Fruit fly (Drosophila melanogaster) whole organism, embryonic: ENCODE results near the gene CG1738.

Experiments
- Abd-B ChIP-seq: fragments of 200-800 bp; sonication (Bioruptor generic); optimal IDR thresholded peaks from 2 replicates; lab custom pipeline; 2018; ENCODE audit warnings: missing biosample characterization, mild to moderate bottlenecking, missing genetic modification characterization, moderate library complexity
- CG10274 ChIP-seq: fragments of 200-800 bp; sonication (Bioruptor generic); optimal IDR thresholded peaks from 3 replicates; lab custom pipeline; 2017; ENCODE audit warnings: missing biosample characterization, mild to moderate bottlenecking, missing genetic modification characterization
- CG10321 ChIP-seq: fragments of 200-800 bp; sonication (Bioruptor generic); IDR thresholded peaks from 2 replicates; pipeline ENCODE4 v1.3.6; 2022; ENCODE audit warnings: missing biosample characterization, missing genetic modification characterization
- CG11695 ChIP-seq: fragments of 200-800 bp; sonication (Bioruptor generic); IDR thresholded peaks from 3 replicates; pipeline ENCODE4 v1.3.6; 2022; ENCODE audit warnings: missing biosample characterization, missing genetic modification characterization
- CG13287 ChIP-seq: fragments of 200-800 bp; sonication (Bioruptor generic); IDR thresholded peaks from 2 replicates; pipeline ENCODE4 v1.3.6; 2022; ENCODE audit warnings: missing biosample characterization, missing genetic modification characterization; ENCODE audit not compliant: partially characterized antibody
- CG16813 ChIP-seq: fragments of 200-800 bp; sonication (Bioruptor generic); IDR thresholded peaks from 3 replicates; pipeline ENCODE4 v1.3.6; 2022; ENCODE audit warnings: missing biosample characterization, missing genetic modification characterization; ENCODE audit not compliant: partially characterized antibody
- CG1832 ChIP-seq: fragments of 200-800 bp; sonication (Bioruptor generic); optimal IDR thresholded peaks from 2 replicates; lab custom pipeline; 2017; ENCODE audit warnings: missing biosample characterization, mild to moderate bottlenecking, missing genetic modification characterization, inconsistent platforms
- CG18599 ChIP-seq: fragments of 200-800 bp; sonication (Bioruptor generic); optimal IDR thresholded peaks from 3 replicates; lab custom pipeline; 2017; ENCODE audit warnings: missing biosample characterization, missing genetic modification characterization, mild to moderate bottlenecking, moderate library complexity, missing genetic modification reagents
- CG2120 ChIP-seq: fragments of 200-800 bp; sonication (Bioruptor generic); optimal IDR thresholded peaks from 3 replicates; lab custom pipeline; 2016; ENCODE audit warnings: missing biosample characterization, missing genetic modification characterization
- CG2678 ChIP-seq: fragments of 200-800 bp; sonication (Bioruptor generic); optimal IDR thresholded peaks from 3 replicates; lab custom pipeline; 2019; ENCODE audit warnings: missing biosample characterization, mild to moderate bottlenecking, missing genetic modification characterization, moderate library complexity
- CG2875 ChIP-seq: fragments of 200-800 bp; sonication (Bioruptor generic); optimal IDR thresholded peaks from 2 replicates; lab custom pipeline; 2017; ENCODE audit warnings: missing biosample characterization, mild to moderate bottlenecking, missing genetic modification characterization, missing genetic modification reagents
- CG30403 ChIP-seq: fragments of 200-800 bp; sonication (Bioruptor generic); optimal IDR thresholded peaks from 3 replicates; lab custom pipeline; 2016; ENCODE audit warnings: missing biosample characterization, missing genetic modification characterization
- CG31365 ChIP-seq: fragments of 200-800 bp; sonication (Bioruptor generic); optimal IDR thresholded peaks from 2 replicates; lab custom pipeline; 2018; ENCODE audit warnings: missing biosample characterization, mild to moderate bottlenecking, missing genetic modification characterization
- CG3407 ChIP-seq: fragments of 200-800 bp; sonication (Bioruptor generic); optimal IDR thresholded peaks from 2 replicates; lab custom pipeline; 2018; ENCODE audit warnings: missing biosample characterization, mild to moderate bottlenecking, missing genetic modification characterization
- CG9609 ChIP-seq: fragments of 200-800 bp; sonication (Bioruptor generic); optimal IDR thresholded peaks from 3 replicates; lab custom pipeline; 2016; ENCODE audit warnings: missing biosample characterization, missing genetic modification characterization
- CG9817 ChIP-seq: fragments of 200-800 bp; sonication (Bioruptor generic); optimal IDR thresholded peaks from 2 replicates; lab custom pipeline; 2018; ENCODE audit warnings: missing biosample characterization, mild to moderate bottlenecking, missing genetic modification characterization, moderate library complexity
- Dbx ChIP-seq: fragments of 200-800 bp; sonication (Bioruptor generic); IDR thresholded peaks from 3 replicates; pipeline ENCODE4 v1.3.6; 2022; ENCODE audit warnings: missing biosample characterization, missing genetic modification characterization
- Dip3 ChIP-seq: fragments of 200-800 bp; sonication (Bioruptor generic); optimal IDR thresholded peaks from 3 replicates; lab custom pipeline; 2016; ENCODE audit warnings: missing biosample characterization, missing genetic modification characterization
- Dll ChIP-seq: fragments of 200-800 bp; sonication (Bioruptor generic); IDR thresholded peaks from 4 replicates; pipeline ENCODE4 v1.3.6; 2022; ENCODE audit warnings: missing biosample characterization, missing genetic modification characterization; ENCODE audit not compliant: partially characterized antibody
- Dref ChIP-seq: fragments of 200-800 bp; sonication (Bioruptor generic); IDR thresholded peaks from 2 replicates; pipeline ENCODE4 v1.3.6; 2022; ENCODE audit warnings: missing biosample characterization, missing genetic modification characterization
- Fer1 ChIP-seq: fragments of 200-800 bp; sonication (Bioruptor generic); optimal IDR thresholded peaks from 2 replicates; lab custom pipeline; 2017; ENCODE audit warnings: missing biosample characterization, mild to moderate bottlenecking, missing genetic modification characterization
- H2.0 ChIP-seq: fragments of 200-800 bp; sonication (Bioruptor generic); IDR thresholded peaks from 2 replicates; pipeline ENCODE4 v1.3.6; 2022; ENCODE audit warnings: missing biosample characterization, missing genetic modification characterization
- HLH3B ChIP-seq: fragments of 200-800 bp; sonication (Bioruptor generic); IDR thresholded peaks from 2 replicates; pipeline ENCODE4 v1.3.6; 2022; ENCODE audit warnings: missing biosample characterization, missing genetic modification characterization
- HLHmδ ChIP-seq: fragments of 200-800 bp; sonication (Bioruptor generic); optimal IDR thresholded peaks from 2 replicates; lab custom pipeline; 2018; ENCODE audit warnings: missing biosample characterization, mild to moderate bottlenecking, missing genetic modification characterization, moderate library complexity
- Med ChIP-seq: fragments of 200-800 bp; sonication (Bioruptor generic); peaks from one replicate; lab custom pipeline; 2016; ENCODE audit warnings: missing biosample characterization, missing genetic modification characterization, mild to moderate bottlenecking, inconsistent platforms, moderate library complexity
- NK7.1 ChIP-seq: fragments of 200-800 bp; sonication (Bioruptor generic); optimal IDR thresholded peaks from 3 replicates; lab custom pipeline; 2016; ENCODE audit warnings: missing biosample characterization, missing genetic modification characterization
- PHDP ChIP-seq: fragments of 200-800 bp; sonication (Bioruptor generic); optimal IDR thresholded peaks from 3 replicates; lab custom pipeline; 2018; ENCODE audit warnings: missing biosample characterization, mild to moderate bottlenecking, missing genetic modification characterization, moderate library complexity
- Poxn ChIP-seq: fragments of 200-800 bp; sonication (Bioruptor generic); IDR thresholded peaks from 2 replicates; pipeline ENCODE4 v1.3.6; 2022; ENCODE audit warnings: missing biosample characterization, missing genetic modification characterization
- Xrp1 ChIP-seq: fragments of 200-800 bp; sonication (Bioruptor generic); IDR thresholded peaks from 2 replicates; pipeline ENCODE4 v1.3.6; 2022; ENCODE audit warnings: missing biosample characterization, missing genetic modification characterization
- bcd ChIP-seq: fragments of 200-800 bp; sonication (Bioruptor generic); optimal IDR thresholded peaks from 2 replicates; lab custom pipeline; 2017; ENCODE audit warnings: missing biosample characterization, mild to moderate bottlenecking, missing genetic modification characterization
- cg ChIP-seq: fragments of 200-800 bp; sonication (Bioruptor generic); optimal IDR thresholded peaks from 3 replicates; lab custom pipeline; 2019; ENCODE audit warnings: missing biosample characterization, mild to moderate bottlenecking, missing genetic modification characterization, moderate library complexity
- cwo ChIP-seq: fragments of 200-800 bp; sonication (Bioruptor generic); optimal IDR thresholded peaks from 3 replicates; lab custom pipeline; 2017; ENCODE audit warnings: missing biosample characterization, missing genetic modification characterization, mild to moderate bottlenecking, moderate library complexity, missing genetic modification reagents
- dysf ChIP-seq: fragments of 200-800 bp; sonication (Bioruptor generic); IDR thresholded peaks from 3 replicates; pipeline ENCODE4 v1.3.6; 2022; ENCODE audit warnings: missing biosample characterization, missing genetic modification characterization
- gcm2 ChIP-seq: fragments of 200-800 bp; sonication (Bioruptor generic); optimal IDR thresholded peaks from 2 replicates; lab custom pipeline; 2016; ENCODE audit warnings: missing biosample characterization, missing genetic modification characterization
- lab ChIP-seq: fragments of 200-800 bp; sonication (Bioruptor generic); optimal IDR thresholded peaks from 3 replicates; lab custom pipeline; 2017; ENCODE audit warnings: missing biosample characterization, missing genetic modification characterization, mild to moderate bottlenecking, moderate library complexity, missing genetic modification reagents
- nau ChIP-seq: fragments of 200-800 bp; sonication (Bioruptor generic); optimal IDR thresholded peaks from 3 replicates; lab custom pipeline; 2017; ENCODE audit warnings: missing biosample characterization, mild to moderate bottlenecking, missing genetic modification characterization, missing genetic modification reagents
- rib ChIP-seq: fragments of 200-800 bp; sonication (Bioruptor generic); IDR thresholded peaks from 2 replicates; pipeline ENCODE4 v1.3.6; 2022; ENCODE audit warnings: missing biosample characterization, missing genetic modification characterization
- ro ChIP-seq: fragments of 200-800 bp; sonication (Bioruptor generic); IDR thresholded peaks from 2 replicates; pipeline ENCODE4 v1.3.6; 2022; ENCODE audit warnings: missing biosample characterization, missing genetic modification characterization
- sc ChIP-seq, 3 experiments: fragments of >200 bp in 2 of 3; fragments of 200-800 bp in 1 of 3; sonication (Bioruptor generic) in 1 of 3; optimal IDR thresholded peaks; 2 replicates in 2 of 3; 3 replicates in 1 of 3; lab custom pipeline; 2017; ENCODE audit warnings: mild to moderate bottlenecking in 1 of 3, missing biosample characterization in 1 of 3, missing genetic modification characterization in 1 of 3, missing genetic modification reagents in 1 of 3
- sens ChIP-seq: fragments of 200-800 bp; sonication (Bioruptor generic); peaks from one replicate; lab custom pipeline; 2016; ENCODE audit warnings: missing biosample characterization, missing genetic modification characterization
- sqz ChIP-seq: fragments of 200-800 bp; sonication (Bioruptor generic); optimal IDR thresholded peaks from 3 replicates; lab custom pipeline; 2018; ENCODE audit warnings: missing biosample characterization, mild to moderate bottlenecking, missing genetic modification characterization
- sug ChIP-seq: fragments of 200-800 bp; optimal IDR thresholded peaks from 2 replicates; lab custom pipeline; 2019; ENCODE audit warnings: missing biosample characterization, mild to moderate bottlenecking, missing genetic modification characterization, moderate library complexity
- vvl ChIP-seq: fragments of 200-800 bp; sonication (Bioruptor generic); IDR thresholded peaks from 2 replicates; pipeline ENCODE4 v1.3.6; 2022; ENCODE audit warnings: missing biosample characterization, missing genetic modification characterization
- yki ChIP-seq: fragments of >200 bp; optimal IDR thresholded peaks from 3 replicates; lab custom pipeline; 2018

Gene CG1738

dm6 chrX:11372764-11373712 lies 24.2 kb downstream of the CG1738 start (continued):
- TF ChIP-seq CG9817 (no peak), cg (GFP tag; lab: Kevin White, UChicago) (peak; percentile 17), H2.0 (GFP tag; lab: Robert Waterston, UW) (no peak), CG16813 (GFP tag; lab: Robert Waterston, UW) (no peak), yki (lab: Kevin White, UChicago) (peak; percentile 1), CG10274 (GFP tag; lab: Kevin White, UChicago) (no peak), dysf (GFP tag; lab: Robert Waterston, UW) (peak; percentile 54; the same call in 2 of the 3 replicates), CG9609 (GFP tag; lab: Kevin White, UChicago) (no peak), ro (GFP tag; lab: Robert Waterston, UW) (no peak), Xrp1 (GFP tag; lab: Robert Waterston, UW) (no peak), Dip3 (GFP tag; lab: Kevin White, UChicago) (no peak), bcd (GFP tag; lab: Kevin White, UChicago) (no peak), CG2120 (no peak), CG30403 (GFP tag; lab: Kevin White, UChicago) (no peak), CG3407 (GFP tag; lab: Kevin White, UChicago) (no peak), CG1832 (GFP tag; lab: Kevin White, UChicago) (peak; percentile 4), CG10321 (GFP tag; lab: Robert Waterston, UW) (no peak), sc (optimal IDR thresholded peaks at IDR 0.05; lab: Kevin White, UChicago) (no peak), sc (GFP tag; optimal IDR thresholded peaks at IDR 0.05; lab: Kevin White, UChicago) (no peak), nau (no peak), NK7.1 (GFP tag; lab: Kevin White, UChicago) (no peak), vvl (no peak), CG2875 (no peak), Dll (GFP tag; lab: Robert Waterston, UW) (no peak), gcm2 (GFP tag; lab: Kevin White, UChicago) (no peak)
- TF ChIP-seq, all 482 proteins: peak for 37

dm6 chrX:11374320-11374719 lies 25.5 kb downstream of the CG1738 start:
- TF ChIP-seq Dref (GFP tag; lab: Robert Waterston, UW) (no peak), Poxn (GFP tag; lab: Robert Waterston, UW) (no peak), CG13287 (no peak), sug (tag; lab: Kevin White, UChicago) (no peak), rib (GFP tag; lab: Robert Waterston, UW) (no peak), HLH3B (GFP tag; lab: Robert Waterston, UW) (no peak), Abd-B (no peak), Dbx (no peak), HLHmδ (GFP tag; lab: Kevin White, UChicago) (no peak), CG3407 (GFP tag; lab: Kevin White, UChicago) (no peak)

dm6 chrX:11378388-11378787 lies 29.5 kb downstream of the CG1738 start:
- TF ChIP-seq CG31365 (tag; lab: Kevin White, UChicago) = no peak
- no peak for TF ChIP-seq CG11695
- no peak for TF ChIP-seq sqz (GFP tag; lab: Kevin White, UChicago)
- TF ChIP-seq Med (GFP tag; lab: Kevin White, UChicago) = peak; percentile 7
- TF ChIP-seq CG2120 = peak; percentile 22
- peak; percentile 55 for TF ChIP-seq CG18599 (GFP tag; lab: Kevin White, UChicago)
- peak; percentile 27 for TF ChIP-seq Fer1
- TF ChIP-seq sens (GFP tag; lab: Kevin White, UChicago) = peak; percentile 1
- peak; percentile 17 for TF ChIP-seq lab (GFP tag; lab: Kevin White, UChicago)
- peak; percentile 13 for TF ChIP-seq PHDP
- peak; percentile 12 for TF ChIP-seq cwo (GFP tag; lab: Kevin White, UChicago)
- TF ChIP-seq CG2678 (tag; lab: Kevin White, UChicago) = peak; percentile 23
